Fruit fly (Drosophila melanogaster) whole organism, embryonic: Measurements from ENCODE around the gene CG31960.

Experiments used
- B-H1 ChIP-seq: fragments of 200-800 bp; sonication (Bioruptor generic); IDR thresholded peaks from 3 replicates; pipeline ENCODE4 v1.3.6; 2022; ENCODE audit warnings: missing biosample characterization, missing genetic modification characterization
- Blimp-1 ChIP-seq: fragments of 200-800 bp; sonication (Bioruptor generic); optimal IDR thresholded peaks from 3 replicates; lab custom pipeline; 2018; ENCODE audit warnings: missing biosample characterization, missing genetic modification characterization, mild to moderate bottlenecking, moderate library complexity, missing genetic modification reagents
- CG11093 ChIP-seq: fragments of 200-800 bp; sonication (Bioruptor generic); IDR thresholded peaks from 3 replicates; pipeline ENCODE4 v1.3.6; 2022; ENCODE audit warnings: missing biosample characterization, missing genetic modification characterization
- CG11247 ChIP-seq: fragments of 200-800 bp; sonication (Bioruptor generic); IDR thresholded peaks from 2 replicates; pipeline ENCODE4 v1.3.6; 2022; ENCODE audit warnings: missing biosample characterization, missing genetic modification characterization
- CG11560 ChIP-seq: fragments of 200-800 bp; sonication (Bioruptor generic); IDR thresholded peaks from 3 replicates; pipeline ENCODE4 v1.3.6; 2022; ENCODE audit warnings: missing biosample characterization, missing genetic modification characterization
- CG12391 ChIP-seq: fragments of 200-800 bp; sonication (Bioruptor generic); optimal IDR thresholded peaks from 3 replicates; lab custom pipeline; 2018; ENCODE audit warnings: missing biosample characterization, mild to moderate bottlenecking, missing genetic modification characterization, moderate library complexity
- CG14050 ChIP-seq: fragments of 200-800 bp; sonication (Bioruptor generic); IDR thresholded peaks from 3 replicates; pipeline ENCODE4 v1.3.6; 2022; ENCODE audit warnings: missing biosample characterization, missing genetic modification characterization
- CG15011 ChIP-seq: fragments of 200-800 bp; sonication (Bioruptor generic); optimal IDR thresholded peaks from 3 replicates; lab custom pipeline; 2018; ENCODE audit warnings: missing biosample characterization, mild to moderate bottlenecking, missing genetic modification characterization
- CG2129 ChIP-seq: fragments of 200-800 bp; sonication (Bioruptor generic); IDR thresholded peaks from 2 replicates; pipeline ENCODE4 v1.3.6; 2022; ENCODE audit warnings: missing biosample characterization, missing genetic modification characterization; ENCODE audit not compliant: partially characterized antibody
- CG2202 ChIP-seq: fragments of 200-800 bp; sonication (Bioruptor generic); optimal IDR thresholded peaks from 2 replicates; lab custom pipeline; 2018; ENCODE audit warnings: missing biosample characterization, mild to moderate bottlenecking, missing genetic modification characterization
- CG2712 ChIP-seq: fragments of 200-800 bp; optimal IDR thresholded peaks from 3 replicates; lab custom pipeline; 2019; ENCODE audit warnings: missing biosample characterization, mild to moderate bottlenecking, missing genetic modification characterization, moderate library complexity
- CG31224 ChIP-seq: fragments of 200-800 bp; sonication (Bioruptor generic); IDR thresholded peaks from 2 replicates; pipeline ENCODE4 v1.3.6; 2022; ENCODE audit warnings: missing biosample characterization, missing genetic modification characterization
- CG33557 ChIP-seq: fragments of 200-800 bp; sonication (Bioruptor generic); optimal IDR thresholded peaks from 2 replicates; lab custom pipeline; 2019; ENCODE audit warnings: missing biosample characterization, mild to moderate bottlenecking, missing genetic modification characterization, moderate library complexity
- CG34224 ChIP-seq: fragments of 200-800 bp; sonication (Bioruptor generic); IDR thresholded peaks from 3 replicates; pipeline ENCODE4 v1.3.6; 2022; ENCODE audit warnings: missing biosample characterization, missing genetic modification characterization; ENCODE audit not compliant: partially characterized antibody
- CG34376 ChIP-seq: fragments of 200-800 bp; sonication (Bioruptor generic); optimal IDR thresholded peaks from 2 replicates; lab custom pipeline; 2018; ENCODE audit warnings: missing biosample characterization, mild to moderate bottlenecking, missing genetic modification characterization
- CG4360 ChIP-seq: fragments of 200-800 bp; sonication (Bioruptor generic); IDR thresholded peaks from 2 replicates; pipeline ENCODE4 v1.3.6; 2022; ENCODE audit warnings: missing biosample characterization, missing genetic modification characterization
- CG4424 ChIP-seq: fragments of 200-800 bp; sonication (Bioruptor generic); optimal IDR thresholded peaks from 3 replicates; lab custom pipeline; 2016; ENCODE audit warnings: missing biosample characterization, missing genetic modification characterization
- CG4820 ChIP-seq: fragments of 200-800 bp; sonication (Bioruptor generic); optimal IDR thresholded peaks from 3 replicates; lab custom pipeline; 2016; ENCODE audit warnings: missing biosample characterization, missing genetic modification characterization
- CG7987 ChIP-seq: fragments of 200-800 bp; sonication (Bioruptor generic); optimal IDR thresholded peaks from 2 replicates; lab custom pipeline; 2018; ENCODE audit warnings: missing biosample characterization, mild to moderate bottlenecking, missing genetic modification characterization, moderate library complexity
- CG8388 ChIP-seq: fragments of 200-800 bp; sonication (Bioruptor generic); optimal IDR thresholded peaks from 2 replicates; lab custom pipeline; 2019; ENCODE audit warnings: missing biosample characterization, mild to moderate bottlenecking, missing genetic modification characterization, moderate library complexity
- CG8924 ChIP-seq: fragments of 200-800 bp; optimal IDR thresholded peaks from 3 replicates; lab custom pipeline; 2019; ENCODE audit warnings: missing biosample characterization, mild to moderate bottlenecking, missing genetic modification characterization, moderate library complexity
- E2f2 ChIP-seq: fragments of 200-800 bp; sonication (Bioruptor generic); IDR thresholded peaks from 2 replicates; pipeline ENCODE4 v1.3.6; 2022; ENCODE audit warnings: missing biosample characterization, missing genetic modification characterization
- GATAe ChIP-seq: fragments of 200-800 bp; sonication (Bioruptor generic); conservative IDR thresholded peaks from 2 replicates; pipeline ENCODE4 v1.3.6; 2022; ENCODE audit warnings: missing biosample characterization, missing genetic modification characterization
- HLH3B ChIP-seq: fragments of 200-800 bp; sonication (Bioruptor generic); IDR thresholded peaks from 2 replicates; pipeline ENCODE4 v1.3.6; 2022; ENCODE audit warnings: missing biosample characterization, missing genetic modification characterization
- HmgZ ChIP-seq: fragments of 200-800 bp; sonication (Bioruptor generic); optimal IDR thresholded peaks from 2 replicates; lab custom pipeline; 2018; ENCODE audit warnings: missing biosample characterization, mild to moderate bottlenecking, missing genetic modification characterization
- Hmx ChIP-seq: fragments of 200-800 bp; sonication (Bioruptor generic); optimal IDR thresholded peaks from 2 replicates; lab custom pipeline; 2016; ENCODE audit warnings: missing biosample characterization, missing genetic modification characterization
- Hr78 ChIP-seq, 2 experiments: fragments of 200-800 bp in 1 of 2; fragments of >200 bp in 1 of 2; sonication (Bioruptor generic) in 1 of 2; optimal IDR thresholded peaks; 2 replicates each; lab custom pipeline; 2017 to 2019; ENCODE audit warnings: missing biosample characterization in 2 of 2, missing genetic modification characterization in 2 of 2, mild to moderate bottlenecking in 1 of 2, moderate library complexity in 1 of 2
- Lim3 ChIP-seq: fragments of 200-800 bp; sonication (Bioruptor generic); IDR thresholded peaks from 2 replicates; pipeline ENCODE4 v1.3.6; 2022; ENCODE audit warnings: missing biosample characterization, missing genetic modification characterization
- Mes4 ChIP-seq: fragments of 200-800 bp; sonication (Bioruptor generic); optimal IDR thresholded peaks from 2 replicates; lab custom pipeline; 2016; ENCODE audit warnings: missing biosample characterization, missing genetic modification characterization
- NK7.1 ChIP-seq: fragments of 200-800 bp; sonication (Bioruptor generic); optimal IDR thresholded peaks from 3 replicates; lab custom pipeline; 2016; ENCODE audit warnings: missing biosample characterization, missing genetic modification characterization
- Nf-YB ChIP-seq: fragments of 200-800 bp; sonication (Bioruptor generic); optimal IDR thresholded peaks from 3 replicates; lab custom pipeline; 2019; ENCODE audit warnings: missing biosample characterization, mild to moderate bottlenecking, missing genetic modification characterization, moderate library complexity
- Scr ChIP-seq: fragments of 200-800 bp; sonication (Bioruptor generic); IDR thresholded peaks from 2 replicates; pipeline ENCODE4 v1.3.6; 2022; ENCODE audit warnings: missing biosample characterization, missing genetic modification characterization; ENCODE audit not compliant: partially characterized antibody
- Sin3A ChIP-seq: fragments of >200 bp; optimal IDR thresholded peaks from 2 replicates; lab custom pipeline; 2018
- Vsx1 ChIP-seq: fragments of 200-800 bp; sonication (Bioruptor generic); optimal IDR thresholded peaks from 2 replicates; lab custom pipeline; 2017; ENCODE audit warnings: missing biosample characterization, mild to moderate bottlenecking, missing genetic modification characterization, missing genetic modification reagents
- bab2 ChIP-seq: fragments of 200-800 bp; sonication (Bioruptor generic); optimal IDR thresholded peaks from 2 replicates; lab custom pipeline; 2016; ENCODE audit warnings: missing biosample characterization, missing genetic modification characterization
- crol ChIP-seq: fragments of 200-800 bp; sonication (Bioruptor generic); IDR thresholded peaks from 2 replicates; pipeline ENCODE4 v1.3.6; 2022; ENCODE audit warnings: missing biosample characterization, missing genetic modification characterization
- dysf ChIP-seq: fragments of 200-800 bp; sonication (Bioruptor generic); IDR thresholded peaks from 3 replicates; pipeline ENCODE4 v1.3.6; 2022; ENCODE audit warnings: missing biosample characterization, missing genetic modification characterization
- fd96Cb ChIP-seq: fragments of 200-800 bp; sonication (Bioruptor generic); optimal IDR thresholded peaks from 2 replicates; lab custom pipeline; 2018; ENCODE audit warnings: missing biosample characterization, mild to moderate bottlenecking, missing genetic modification characterization, moderate library complexity
- gcm2 ChIP-seq: fragments of 200-800 bp; sonication (Bioruptor generic); optimal IDR thresholded peaks from 2 replicates; lab custom pipeline; 2016; ENCODE audit warnings: missing biosample characterization, missing genetic modification characterization
- gt ChIP-seq: fragments of 200-800 bp; sonication (Bioruptor generic); IDR thresholded peaks from 2 replicates; pipeline ENCODE4 v1.3.6; 2022; ENCODE audit warnings: missing biosample characterization, missing genetic modification characterization
- ham ChIP-seq: fragments of 200-800 bp; sonication (Bioruptor generic); IDR thresholded peaks from 2 replicates; pipeline ENCODE4 v1.3.6; 2022; ENCODE audit warnings: missing biosample characterization, missing genetic modification characterization
- lmd ChIP-seq: fragments of 200-800 bp; sonication (Bioruptor generic); IDR thresholded peaks from 2 replicates; pipeline ENCODE4 v1.3.6; 2022; ENCODE audit warnings: missing biosample characterization, missing genetic modification characterization
- nerfin-1 ChIP-seq: fragments of 200-800 bp; sonication (Bioruptor generic); optimal IDR thresholded peaks from 3 replicates; lab custom pipeline; 2019; ENCODE audit warnings: missing biosample characterization, mild to moderate bottlenecking, missing genetic modification characterization, moderate library complexity
- otp ChIP-seq: fragments of 200-800 bp; sonication (Bioruptor generic); IDR thresholded peaks from 3 replicates; pipeline ENCODE4, ENCODE4 v1.3.6; 2022; ENCODE audit warnings: missing biosample characterization, missing genetic modification characterization
- peb ChIP-seq: fragments of 200-800 bp; sonication (Bioruptor generic); IDR thresholded peaks from 2 replicates; pipeline ENCODE4 v1.3.6; 2022; ENCODE audit warnings: missing biosample characterization, missing genetic modification characterization
- pzg ChIP-seq: fragments of 200-800 bp; sonication (Bioruptor generic); optimal IDR thresholded peaks from 3 replicates; lab custom pipeline; 2018; ENCODE audit warnings: missing biosample characterization, mild to moderate bottlenecking, missing genetic modification characterization, moderate library complexity
- scrt ChIP-seq: fragments of 200-800 bp; sonication (Bioruptor generic); optimal IDR thresholded peaks from 2 replicates; lab custom pipeline; 2018; ENCODE audit warnings: missing biosample characterization, mild to moderate bottlenecking, missing genetic modification characterization, moderate library complexity
- tio ChIP-seq: fragments of 200-800 bp; sonication (Bioruptor generic); optimal IDR thresholded peaks from 2 replicates; lab custom pipeline; 2017; ENCODE audit warnings: missing biosample characterization, missing genetic modification characterization, inconsistent platforms
- vfl ChIP-seq: fragments of 200-800 bp; sonication (Bioruptor generic); optimal IDR thresholded peaks from 2 replicates; lab custom pipeline; 2016; ENCODE audit warnings: missing biosample characterization, missing genetic modification characterization
- zfh2 ChIP-seq: fragments of 200-800 bp; sonication (Bioruptor generic); optimal IDR thresholded peaks from 2 replicates; lab custom pipeline; 2016; ENCODE audit warnings: missing biosample characterization, missing genetic modification characterization

CG31960 gene

DNA sequence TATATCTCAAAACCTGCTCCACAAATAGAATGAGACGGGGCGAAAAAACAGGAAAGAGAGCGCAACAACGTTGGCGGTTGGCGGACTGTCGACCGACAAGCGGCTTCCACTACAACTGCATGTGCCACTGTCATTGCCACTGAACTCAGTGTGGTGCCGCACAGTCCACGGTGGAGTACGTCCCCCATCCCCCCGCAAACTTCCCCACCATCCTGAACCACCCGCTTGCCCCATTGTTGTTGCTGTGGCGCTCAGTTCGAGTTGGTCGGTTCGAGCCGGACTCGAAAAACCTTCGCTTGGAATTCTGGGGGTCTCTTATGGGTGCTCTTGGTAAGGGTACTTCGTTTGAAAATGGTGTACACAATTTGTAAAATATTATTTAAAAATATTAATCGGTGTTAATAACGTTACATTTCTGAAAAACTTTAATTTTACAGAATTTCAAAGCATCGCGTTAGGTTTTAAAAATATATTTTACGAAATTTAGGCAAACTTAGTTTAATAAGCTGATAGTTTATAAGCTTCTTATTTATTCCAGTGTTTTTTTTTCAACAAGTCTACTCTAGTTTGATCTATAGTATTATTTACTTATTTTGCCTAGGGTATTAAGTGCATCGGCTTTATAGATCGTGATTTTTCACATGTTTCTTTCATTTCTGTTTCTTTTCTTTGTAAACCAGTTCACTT is 11.7 kb upstream of the CG31960 start (continued):
- TF ChIP-seq otp (GFP tag; lab: Robert Waterston, UW) (0 out of 3 replicates have a peak, but pooled peaks have one; percentile 51), zfh2 (GFP tag; lab: Kevin White, UChicago) (no peak), Nf-YB (peak; percentile 52), lmd (GFP tag; lab: Robert Waterston, UW) (peak; percentile 48), CG4360 (GFP tag; lab: Robert Waterston, UW) (peak; percentile 80), GATAe (GFP tag; lab: Robert Waterston, UW) (no peak), Scr (no peak), scrt (peak; percentile 42), vfl (GFP tag; lab: Kevin White, UChicago) (no peak), CG8924 (peak; percentile 79), fd96Cb (tag; lab: Kevin White, UChicago) (peak; percentile 23), B-H1 (GFP tag; lab: Robert Waterston, UW) (no peak), E2f2 (no peak), gcm2 (no peak), pzg (no peak), CG2129 (no peak), CG8388 (GFP tag; lab: Kevin White, UChicago) (peak; percentile 54), Mes4 (GFP tag; lab: Kevin White, UChicago) (no peak), dysf (peak; percentile 68; the same call in 2 of the 3 replicates), CG4820 (peak; percentile 34), Blimp-1 (GFP tag; lab: Kevin White, UChicago) (peak; percentile 66), CG2712 (tag; lab: Kevin White, UChicago) (peak; percentile 79), nerfin-1 (tag; lab: Kevin White, UChicago) (peak; percentile 49), Hmx (GFP tag; lab: Kevin White, UChicago) (no peak), CG2202 (no peak), tio (GFP tag; lab: Kevin White, UChicago) (peak; percentile 55), CG11093 (no peak), Hr78 (GFP tag; optimal IDR thresholded peaks at IDR 0.05; lab: Kevin White, UChicago) (peak in 1 of 2 experiments; percentile 48), crol (GFP tag; lab: Robert Waterston, UW) (peak; percentile 98), gt (GFP tag; lab: Robert Waterston, UW) (no peak), CG14050 (GFP tag; lab: Robert Waterston, UW) (no peak; the same call in 2 of the 3 replicates), peb (no peak), CG34376 (GFP tag; lab: Kevin White, UChicago) (no peak), bab2 (GFP tag; lab: Kevin White, UChicago) (no peak), ham (GFP tag; lab: Robert Waterston, UW) (no peak), Lim3 (GFP tag; lab: Robert Waterston, UW) (no peak), CG11247 (GFP tag; lab: Robert Waterston, UW) (no peak), CG12391 (tag; lab: Kevin White, UChicago) (peak; percentile 80), CG34224 (GFP tag; lab: Robert Waterston, UW) (no peak), CG31224 (GFP tag; lab: Robert Waterston, UW) (no peak), Vsx1 (GFP tag; lab: Kevin White, UChicago) (no peak), CG11560 (tag; lab: Robert Waterston, UW) (0 out of 3 replicates have a peak, but pooled peaks have one; percentile 29), HLH3B (GFP tag; lab: Robert Waterston, UW) (no peak), CG15011 (peak; percentile 38), CG33557 (GFP tag; lab: Kevin White, UChicago) (peak; percentile 53), NK7.1 (GFP tag; lab: Kevin White, UChicago) (no peak), CG4424 (GFP tag; lab: Kevin White, UChicago) (peak; percentile 48), CG7987 (GFP tag; lab: Kevin White, UChicago) (no peak), HmgZ (no peak), Sin3A (lab: Kevin White, UChicago) (no peak)
